Worm (Caenorhabditis elegans) whole organism, L4 larva: Measurements from ENCODE around the gene srv-15.

Source experiments
- D1046.2 ChIP-seq: fragments of 200-800 bp; sonication (Bioruptor generic); IDR thresholded peaks from 2 replicates; pipeline ENCODE4 v1.3.6; 2022; ENCODE audit warnings: missing genetic modification characterization, missing compliant biosample characterization
- F10B5.3 ChIP-seq: sonication (generic microtip); optimal IDR thresholded peaks from 2 replicates; lab custom pipeline; 2016; ENCODE audit warnings: mild to moderate bottlenecking, missing genetic modification characterization, missing compliant biosample characterization
- F26F4.8 ChIP-seq: fragments of 200-800 bp; sonication (Bioruptor generic); conservative IDR thresholded peaks from 2 replicates; pipeline ENCODE4 v1.3.6; 2022; ENCODE audit warnings: missing genetic modification characterization, missing compliant biosample characterization
- F44E2.7 ChIP-seq: fragments of 200-800 bp; sonication (Bioruptor generic); IDR thresholded peaks from 2 replicates; pipeline ENCODE4 v2.1.2; 2022; ENCODE audit warnings: missing genetic modification characterization, missing compliant biosample characterization
- F49E8.2 ChIP-seq: sonication (generic microtip); optimal IDR thresholded peaks from 2 replicates; lab custom pipeline; 2016; ENCODE audit warnings: missing compliant biosample characterization, mild to moderate bottlenecking, missing genetic modification characterization, borderline replicate concordance
- R02D3.7 ChIP-seq: fragments of 150-350 bp; sonication (generic microtip); optimal IDR thresholded peaks from 3 replicates; lab custom pipeline; 2014; ENCODE audit warnings: missing biosample characterization, missing genetic modification characterization
- Y105C5A.15 ChIP-seq: fragments of 200-800 bp; sonication (Bioruptor generic); IDR thresholded peaks from 2 replicates; pipeline ENCODE4 v1.3.6; 2022; ENCODE audit warnings: missing genetic modification characterization, missing compliant biosample characterization
- Y48G9A.11 ChIP-seq: fragments of 200-800 bp; sonication (Bioruptor generic); IDR thresholded peaks from 2 replicates; pipeline ENCODE4 v1.3.6; 2022; ENCODE audit warnings: missing genetic modification reagents, missing genetic modification characterization, missing compliant biosample characterization
- Y75B8A.6 ChIP-seq: fragments of 200-800 bp; sonication (Bioruptor generic); IDR thresholded peaks from 2 replicates; pipeline ENCODE4 v1.3.6; 2022; ENCODE audit warnings: missing genetic modification reagents, missing genetic modification characterization, missing compliant biosample characterization
- ZK337.2 ChIP-seq: fragments of 200-800 bp; sonication (Bioruptor generic); IDR thresholded peaks from 2 replicates; pipeline ENCODE4 v1.3.6; 2022; ENCODE audit warnings: missing genetic modification reagents, missing genetic modification characterization, missing compliant biosample characterization
- ZK546.5 ChIP-seq, 2 experiments: sonication (generic microtip); optimal IDR thresholded peaks; 2 replicates each; lab custom pipeline; 2017; ENCODE audit warnings: missing biosample characterization in 2 of 2, missing genetic modification characterization in 2 of 2
- aha-1 ChIP-seq: fragments of 150-350 bp; peaks from one replicate; lab custom pipeline; 2014; ENCODE audit warnings: missing biosample characterization, missing genetic modification characterization
- arid-1 ChIP-seq: fragments of 200-800 bp; sonication (Bioruptor generic); conservative IDR thresholded peaks from 2 replicates; pipeline ENCODE4 v1.3.6; 2022; ENCODE audit warnings: missing genetic modification reagents, missing genetic modification characterization, missing compliant biosample characterization
- ceh-82 ChIP-seq: sonication (generic microtip); optimal IDR thresholded peaks from 2 replicates; lab custom pipeline; 2017; ENCODE audit warnings: missing biosample characterization, missing genetic modification characterization
- cey-2 ChIP-seq: sonication (generic microtip); optimal IDR thresholded peaks from 3 replicates; lab custom pipeline; 2017; ENCODE audit warnings: missing genetic modification characterization, mild to moderate bottlenecking, missing compliant biosample characterization, antibody characterized with exemption, borderline replicate concordance; ENCODE audit not compliant: insufficient read depth
- ctbp-1 ChIP-seq: fragments of 200-800 bp; sonication (Bioruptor generic); IDR thresholded peaks from 2 replicates; pipeline ENCODE4 v1.3.6; 2022; ENCODE audit warnings: missing genetic modification reagents, missing genetic modification characterization, missing compliant biosample characterization
- daf-16 ChIP-seq, 3 experiments: sonication (generic microtip); optimal IDR thresholded peaks; 2 replicates each; lab custom pipeline; 2016 to 2017; ENCODE audit warnings: missing genetic modification characterization in 3 of 3, missing genetic modification reagents in 3 of 3, mild to moderate bottlenecking in 2 of 3, missing compliant biosample characterization in 2 of 3, missing biosample characterization in 1 of 3, moderate library complexity in 1 of 3
- dmd-6 ChIP-seq: fragments of 200-800 bp; sonication (Bioruptor generic); IDR thresholded peaks from 2 replicates; pipeline ENCODE4 v1.3.6; 2022; ENCODE audit warnings: missing genetic modification reagents, missing genetic modification characterization, missing compliant biosample characterization
- dmd-8 ChIP-seq: fragments of 200-800 bp; sonication (Bioruptor generic); IDR thresholded peaks from 2 replicates; pipeline ENCODE4 v1.3.6; 2022; ENCODE audit warnings: missing genetic modification characterization, missing compliant biosample characterization
- dpl-1 ChIP-seq: fragments of 150-350 bp; optimal IDR thresholded peaks from 2 replicates; lab custom pipeline; 2014; ENCODE audit warnings: missing biosample characterization, missing genetic modification reagents, missing genetic modification characterization
- dve-1 ChIP-seq: sonication (generic microtip); optimal IDR thresholded peaks from 2 replicates; lab custom pipeline; 2017; ENCODE audit warnings: antibody characterized with exemption, mild to moderate bottlenecking, missing genetic modification characterization, missing compliant biosample characterization; ENCODE audit not compliant: insufficient read depth
- fos-1 ChIP-seq: fragments of 150-350 bp; optimal IDR thresholded peaks from 2 replicates; lab custom pipeline; 2014; ENCODE audit warnings: missing biosample characterization, missing genetic modification characterization
- lim-7 ChIP-seq: fragments of 200-800 bp; sonication (Bioruptor generic); IDR thresholded peaks from 2 replicates; pipeline ENCODE4 v1.3.6; 2022; ENCODE audit warnings: missing genetic modification characterization, missing compliant biosample characterization
- lin-1 ChIP-seq: fragments of 200-800 bp; sonication (Bioruptor generic); IDR thresholded peaks from 2 replicates; pipeline ENCODE4 v1.3.6; 2022; ENCODE audit warnings: missing genetic modification reagents, missing genetic modification characterization, missing compliant biosample characterization
- lin-29 ChIP-seq: fragments of 200-800 bp; sonication (Bioruptor generic); IDR thresholded peaks from 2 replicates; pipeline ENCODE4 v1.3.6; 2022; ENCODE audit warnings: missing genetic modification reagents, missing genetic modification characterization, missing compliant biosample characterization
- lin-39 ChIP-seq: fragments of 150-350 bp; optimal IDR thresholded peaks from 2 replicates; lab custom pipeline; 2014; ENCODE audit warnings: missing biosample characterization, missing genetic modification reagents, missing genetic modification characterization
- mdt-29 ChIP-seq: fragments of 200-800 bp; sonication (Bioruptor generic); IDR thresholded peaks from 2 replicates; pipeline ENCODE4 v1.3.6; 2022; ENCODE audit warnings: missing genetic modification reagents, missing genetic modification characterization, missing compliant biosample characterization
- mxl-2 ChIP-seq: fragments of 200-800 bp; sonication (Bioruptor generic); conservative IDR thresholded peaks from 2 replicates; pipeline ENCODE4 v1.3.6; 2022; ENCODE audit warnings: missing genetic modification reagents, missing genetic modification characterization, missing compliant biosample characterization
- nhr-10 ChIP-seq: fragments of 150-350 bp; optimal IDR thresholded peaks from 2 replicates; lab custom pipeline; 2014; ENCODE audit warnings: missing biosample characterization, missing genetic modification characterization
- nhr-102 ChIP-seq: sonication (generic microtip); optimal IDR thresholded peaks from 2 replicates; lab custom pipeline; 2016; ENCODE audit warnings: mild to moderate bottlenecking, missing genetic modification characterization, moderate library complexity, missing compliant biosample characterization
- nhr-111 ChIP-seq: fragments of 200-800 bp; sonication (Bioruptor generic); optimal IDR thresholded peaks from 2 replicates; lab custom pipeline; 2018; ENCODE audit warnings: mild to moderate bottlenecking, missing genetic modification characterization, missing compliant biosample characterization
- nhr-237 ChIP-seq: sonication (generic microtip); optimal IDR thresholded peaks from 2 replicates; lab custom pipeline; 2017; ENCODE audit warnings: missing biosample characterization, missing genetic modification characterization
- pha-4 ChIP-seq, 2 experiments: fragments of 150-350 bp in 1 of 2; fragments of 200-800 bp in 1 of 2; sonication (Bioruptor generic) in 1 of 2; IDR thresholded peaks in 1 of 2; optimal IDR thresholded peaks in 1 of 2; 2 replicates each; pipeline versions ENCODE4 v1.3.6 to Lab custom; 2014 to 2022; ENCODE audit warnings: missing genetic modification characterization in 2 of 2, missing genetic modification reagents in 2 of 2, missing biosample characterization in 1 of 2, missing compliant biosample characterization in 1 of 2
- php-3 ChIP-seq: fragments of 200-800 bp; sonication (Bioruptor generic); IDR thresholded peaks from 2 replicates; pipeline ENCODE4 v1.3.6; 2022; ENCODE audit warnings: missing genetic modification reagents, missing genetic modification characterization, missing compliant biosample characterization
- pqm-1 ChIP-seq: sonication (generic microtip); optimal IDR thresholded peaks from 2 replicates; lab custom pipeline; 2017; ENCODE audit warnings: missing biosample characterization, missing genetic modification characterization
- rbr-2 ChIP-seq: sonication (generic microtip); optimal IDR thresholded peaks from 2 replicates; lab custom pipeline; 2016; ENCODE audit warnings: missing genotype, missing genetic modification characterization, missing compliant biosample characterization
- sdz-12 ChIP-seq: fragments of 200-800 bp; sonication (Bioruptor generic); optimal IDR thresholded peaks from 2 replicates; lab custom pipeline; 2018; ENCODE audit warnings: mild to moderate bottlenecking, missing genetic modification characterization, missing compliant biosample characterization
- snpc-4 ChIP-seq: fragments of 150-350 bp; optimal IDR thresholded peaks from 2 replicates; lab custom pipeline; 2014; ENCODE audit warnings: missing biosample characterization, missing genetic modification characterization
- spr-1 ChIP-seq: sonication (generic microtip); optimal IDR thresholded peaks from 2 replicates; lab custom pipeline; 2016; ENCODE audit warnings: mild to moderate bottlenecking, missing genetic modification characterization, missing compliant biosample characterization
- spr-3 ChIP-seq: fragments of 200-800 bp; sonication (Bioruptor generic); optimal IDR thresholded peaks from 2 replicates; lab custom pipeline; 2018; ENCODE audit warnings: mild to moderate bottlenecking, missing genetic modification characterization, missing compliant biosample characterization
- tag-97 ChIP-seq: fragments of 200-800 bp; sonication (Bioruptor generic); IDR thresholded peaks from 2 replicates; pipeline ENCODE4 v1.3.6; 2022; ENCODE audit warnings: missing genetic modification characterization, missing compliant biosample characterization
- tra-1 ChIP-seq: fragments of 200-800 bp; sonication (Bioruptor generic); IDR thresholded peaks from 2 replicates; pipeline ENCODE4 v1.3.6; 2022; ENCODE audit warnings: missing genetic modification reagents, missing genetic modification characterization, missing compliant biosample characterization
- unc-130 ChIP-seq: sonication (generic microtip); optimal IDR thresholded peaks from 2 replicates; lab custom pipeline; 2016; ENCODE audit warnings: missing genetic modification reagents, missing genetic modification characterization, missing compliant biosample characterization
- unc-39 ChIP-seq: sonication (generic microtip); optimal IDR thresholded peaks from 2 replicates; lab custom pipeline; 2017; ENCODE audit warnings: missing biosample characterization, missing genetic modification characterization
- unc-62 ChIP-seq, 3 experiments: fragments of 150-350 bp in 1 of 3; sonication (generic microtip); optimal IDR thresholded peaks in 2 of 3; peaks in 1 of 3; 1 replicate in 1 of 3; 2 replicates in 2 of 3; lab custom pipeline; 2014 to 2017; ENCODE audit warnings: missing biosample characterization in 3 of 3, missing genetic modification characterization in 3 of 3, missing genetic modification reagents in 3 of 3, missing genotype in 1 of 3
- vab-7 ChIP-seq: fragments of 200-800 bp; sonication (Bioruptor generic); IDR thresholded peaks from 2 replicates; pipeline ENCODE4 v1.3.6; 2022; ENCODE audit warnings: missing genetic modification reagents, missing genetic modification characterization, missing compliant biosample characterization
- zag-1 ChIP-seq: fragments of 150-350 bp; optimal IDR thresholded peaks from 2 replicates; lab custom pipeline; 2014; ENCODE audit warnings: missing biosample characterization, missing genetic modification characterization
- zfp-2 ChIP-seq: sonication (generic microtip); optimal IDR thresholded peaks from 2 replicates; lab custom pipeline; 2016; ENCODE audit warnings: mild to moderate bottlenecking, missing genetic modification characterization, missing compliant biosample characterization
- zfp-3 ChIP-seq: fragments of 200-800 bp; sonication (Bioruptor generic); conservative IDR thresholded peaks from 2 replicates; pipeline ENCODE4 v1.3.6; 2022; ENCODE audit warnings: missing genetic modification reagents, missing genetic modification characterization, missing compliant biosample characterization

Gene srv-15

ce11 chrIV:15931176-15931575 is 24.8 kb downstream of the srv-15 start (continued):
- TF ChIP-seq pha-4 (GFP tag; IDR thresholded peaks at IDR 0.05; lab: Robert Waterston, UW), result peak; percentile 62; the same call in 1 of the 2 replicates
- no peak for TF ChIP-seq pha-4 (tag; optimal IDR thresholded peaks at IDR 0.05; lab: Kevin White, UChicago)
- peak; percentile 50; the same call in 1 of the 2 replicates for TF ChIP-seq arid-1 (GFP tag; lab: Robert Waterston, UW)
- no peak for TF ChIP-seq ceh-82 (tag; lab: Kevin White, UChicago)
- TF ChIP-seq unc-130 (GFP tag; lab: Kevin White, UChicago), result peak; percentile 34
- TF ChIP-seq spr-3, result peak; percentile 60
- TF ChIP-seq lin-39 (tag; lab: Kevin White, UChicago), result no peak
- TF ChIP-seq aha-1 (tag; lab: Kevin White, UChicago), result peak; percentile 96
- TF ChIP-seq nhr-237 (tag; lab: Kevin White, UChicago), result no peak
- peak; percentile 47; the same call in 1 of the 2 replicates for TF ChIP-seq ctbp-1
- TF ChIP-seq Y48G9A.11 (GFP tag; lab: Robert Waterston, UW), result no peak
- no peak for TF ChIP-seq unc-39 (tag; lab: Kevin White, UChicago)
- TF ChIP-seq nhr-10, result no peak
- TF ChIP-seq Y75B8A.6, result no peak
- TF ChIP-seq R02D3.7 (tag; lab: Kevin White, UChicago), result no peak
- no peak for TF ChIP-seq F10B5.3 (tag; lab: Kevin White, UChicago)
- TF ChIP-seq mdt-29 (GFP tag; lab: Robert Waterston, UW), result peak; percentile 62; the same call in 1 of the 2 replicates
- no peak for TF ChIP-seq unc-62 (GFP tag; optimal IDR thresholded peaks at IDR 0.05 in 1 of 2; lab: Kevin White, UChicago)
- no peak for TF ChIP-seq unc-62 (tag; optimal IDR thresholded peaks at IDR 0.05; lab: Kevin White, UChicago)
- no peak for TF ChIP-seq ZK337.2
- TF ChIP-seq lin-29 (GFP tag; lab: Robert Waterston, UW), result 0 out of 2 replicates have a peak, but pooled peaks have one; percentile 59
- no peak for TF ChIP-seq pqm-1
- TF ChIP-seq dve-1 (tag; lab: Kevin White, UChicago), result peak; percentile 28
- no peak for TF ChIP-seq nhr-111
- peak; percentile 33 for TF ChIP-seq dmd-6 (GFP tag; lab: Robert Waterston, UW)
- TF ChIP-seq spr-1 (tag; lab: Kevin White, UChicago), result no peak
- TF ChIP-seq dmd-8 (GFP tag; lab: Robert Waterston, UW), result peak; percentile 88
- TF ChIP-seq cey-2 (tag; lab: Kevin White, UChicago), result no peak
- no peak for TF ChIP-seq php-3 (GFP tag; lab: Robert Waterston, UW)
- peak; percentile 39; the same call in 1 of the 2 replicates for TF ChIP-seq tra-1
- no peak for TF ChIP-seq zfp-2
- 0 out of 2 replicates have a peak, but pooled peaks have one; percentile 51 for TF ChIP-seq Y105C5A.15 (GFP tag; lab: Robert Waterston, UW)
- 0 out of 2 replicates have a peak, but pooled peaks have one; percentile 19 for TF ChIP-seq mxl-2
- no peak for TF ChIP-seq sdz-12 (GFP tag; lab: Kevin White, UChicago)
- TF ChIP-seq D1046.2, result no peak
- TF ChIP-seq lim-7 (GFP tag; lab: Robert Waterston, UW), result no peak
- TF ChIP-seq F49E8.2, result no peak
- TF ChIP-seq zfp-3 (GFP tag; lab: Robert Waterston, UW), result peak; percentile 68
- TF ChIP-seq F44E2.7 (GFP tag; lab: Robert Waterston, UW), result no peak
- 0 out of 2 replicates have a peak, but pooled peaks have one; percentile 12 for TF ChIP-seq lin-1 (GFP tag; lab: Robert Waterston, UW)
- no peak for TF ChIP-seq fos-1 (tag; lab: Kevin White, UChicago)
- no peak for TF ChIP-seq zag-1
- peak; percentile 66; the same call in 1 of the 2 replicates for TF ChIP-seq F26F4.8 (GFP tag; lab: Robert Waterston, UW)
- peak; percentile 15 for TF ChIP-seq rbr-2 (tag; lab: Kevin White, UChicago)
- TF ChIP-seq snpc-4 (tag; lab: Kevin White, UChicago), result no peak
- TF ChIP-seq vab-7 (GFP tag; lab: Robert Waterston, UW), result peak; percentile 73
- no peak for TF ChIP-seq nhr-102
- no peak for TF ChIP-seq dpl-1
- TF ChIP-seq daf-16 (GFP tag; optimal IDR thresholded peaks at IDR 0.05; lab: Kevin White, UChicago), result no peak
- TF ChIP-seq daf-16 (tag; optimal IDR thresholded peaks at IDR 0.05; lab: Kevin White, UChicago), result peak; percentile 49
- no peak for TF ChIP-seq ZK546.5 (tag; optimal IDR thresholded peaks at IDR 0.05; lab: Kevin White, UChicago)
- no peak for TF ChIP-seq tag-97 (GFP tag; lab: Robert Waterston, UW)
